Fruit fly (Drosophila melanogaster) S2 (cell line): Measurements from ENCODE around the gene ATPsynD.

Source experiments
- CG8478 ChIP-seq: fragments of >200 bp; optimal IDR thresholded peaks from 2 replicates; lab custom pipeline; 2018
- CTCF ChIP-seq, 2 experiments: fragments of >200 bp; optimal IDR thresholded peaks; 2 replicates each; lab custom pipeline; 2018

- TF ChIP-seq CTCF (optimal IDR thresholded peaks at IDR 0.05; lab: Kevin White, UChicago) (no peak), CG8478 (lab: Kevin White, UChicago) (no peak)
These were observed 36.4 kb upstream of the ATPsynD start for dm6 chr3R:19058384-19058783.
